Fruit fly (Drosophila melanogaster) whole organism, larva: ENCODE results near the gene Hr4.
A peak's percentile ranks its signal among the peaks of the same experiment; 100 is the strongest.

Experiments
- noc ChIP-seq: fragments of 200-800 bp; sonication (Bioruptor generic); optimal IDR thresholded peaks from 3 replicates; lab custom pipeline; 2019; ENCODE audit warnings: missing biosample characterization, mild to moderate bottlenecking, missing genetic modification characterization, moderate library complexity

Hr4 gene

dm6 chrX:1941669-1942092, at the start of gene Hr4:
TSS of gene Hr4 (plus strand) at chrX:1941940.
- no peak for TF ChIP-seq noc

dm6 chrX:1893532-1893931, 48.2 kb upstream of the Hr4 start:
- TF ChIP-seq noc = no peak

- no peak for TF ChIP-seq noc
These were observed 44.4 kb upstream of the Hr4 start for dm6 chrX:1897384-1897783.

dm6 chrX:1899445-1900085, 42.2 kb upstream of the Hr4 start:
- no peak for TF ChIP-seq noc

dm6 chrX:1900123-1900818, 41.5 kb upstream of the Hr4 start, which contains the start of gene arm:
TSS of gene arm (minus strand) at chrX:1900646.
- TF ChIP-seq noc = peak; percentile 26

dm6 chrX:1901605-1902136, 40.1 kb upstream of the Hr4 start, which contains the start of gene Ldaf1:
TSS of gene Ldaf1 (minus strand) at chrX:1901911.
- TF ChIP-seq noc = no peak

- no peak for TF ChIP-seq noc
These were observed 38.7 kb upstream of the Hr4 start, which contains the start of gene CG32801 for dm6 chrX:1903077-1903476. TSS of gene CG32801 (minus strand) at chrX:1903177.

- TF ChIP-seq noc = no peak
These were observed 37.8 kb upstream of the Hr4 start for dm6 chrX:1903968-1904367.

dm6 chrX:1907727-1908264, 33.9 kb upstream of the Hr4 start, which contains the start of gene mip130:
TSS of gene mip130 (plus strand) at chrX:1908239.
- TF ChIP-seq noc = peak; percentile 71

- no peak for TF ChIP-seq noc
These were observed 33.0 kb upstream of the Hr4 start, which contains the start of the genes Edem1 and Rbcn-3B for dm6 chrX:1908757-1909156. TSS of gene Edem1 (minus strand) at chrX:1908827. TSS of gene Rbcn-3B (plus strand) at chrX:1908920.

dm6 chrX:1909533-1909932, 32.2 kb upstream of the Hr4 start:
- no peak for TF ChIP-seq noc

dm6 chrX:1922765-1923501, 18.8 kb upstream of the Hr4 start, which contains the start of the genes eIF2Bepsilon and Ocrl:
TSS of gene eIF2Bepsilon (minus strand) at chrX:1922874.
TSS of gene Ocrl (plus strand) at chrX:1922981.
- no peak for TF ChIP-seq noc

dm6 chrX:1927473-1928306, 14.1 kb upstream of the Hr4 start, which contains the start of gene CG11596:
TSS of gene CG11596 (plus strand) at chrX:1927683.
- TF ChIP-seq noc = peak; percentile 35

- peak; percentile 79 for TF ChIP-seq noc
These were observed 1.7 kb upstream of the Hr4 start, which contains the start of the genes CG3857 and CG3587 for dm6 chrX:1940020-1940419. TSS of gene CG3857 (minus strand) at chrX:1940040. TSS of gene CG3587 (plus strand) at chrX:1940307.
